Worm (Caenorhabditis elegans): ENCODE results near the gene col-81.

The col-81 gene

ce11 chrII:11043546-11044192 is 30.1 kb upstream of the col-81 start:
- TF ChIP-seq snpc-4 (GFP tag; optimal IDR thresholded peaks at IDR 0.05), result no peak
- TF ChIP-seq snpc-4 (tag; optimal IDR thresholded peaks at IDR 0.05), result no peak
- TF ChIP-seq xnd-1 (tag; optimal IDR thresholded peaks at IDR 0.05), result peak; percentile 18
- TF ChIP-seq ceh-91 (GFP tag; IDR thresholded peaks at IDR 0.05), result no peak
- peak; percentile 60; the same call in 1 of the 2 replicates for TF ChIP-seq madf-6 (GFP tag; IDR thresholded peaks at IDR 0.05)
- TF ChIP-seq madf-8 (GFP tag; conservative IDR thresholded peaks at IDR 0.05), result peak; percentile 63
- no peak for TF ChIP-seq bed-2 (GFP tag; IDR thresholded peaks at IDR 0.05)
- TF ChIP-seq lsl-1 (GFP tag; optimal IDR thresholded peaks at IDR 0.05), result peak; percentile 63

- TF ChIP-seq attf-6 (GFP tag; IDR thresholded peaks at IDR 0.05) (no peak), hmg-1.2 (GFP tag; IDR thresholded peaks at IDR 0.05) (peak; percentile 56), ceh-58 (GFP tag; IDR thresholded peaks at IDR 0.05) (no peak), die-1 (tag; optimal IDR thresholded peaks at IDR 0.05) (no peak), Y53F4B.3 (GFP tag; IDR thresholded peaks at IDR 0.05) (no peak), F10E7.11 (tag; optimal IDR thresholded peaks at IDR 0.05) (no peak), hlh-26 (GFP tag; conservative IDR thresholded peaks at IDR 0.05) (no peak), ztf-28 (GFP tag; IDR thresholded peaks at IDR 0.05) (no peak), repo-1 (tag; optimal IDR thresholded peaks at IDR 0.05) (no peak), F55B11.4 (tag; optimal IDR thresholded peaks at IDR 0.05; ENCODE audit: borderline replicate concordance, insufficient read depth) (no peak), F23B12.7 (tag; optimal IDR thresholded peaks at IDR 0.05; ENCODE audit: insufficient read depth) (peak; percentile 29), ceh-100 (GFP tag; IDR thresholded peaks at IDR 0.05) (no peak; the same call in 1 of the 2 replicates), madf-10 (tag; optimal IDR thresholded peaks at IDR 0.05) (peak; percentile 26), rcor-1 (GFP tag; IDR thresholded peaks at IDR 0.05) (peak; percentile 23; the same call in 1 of the 2 replicates), hsf-1 (GFP tag; IDR thresholded peaks at IDR 0.05) (no peak), F39B2.1 (GFP tag; IDR thresholded peaks at IDR 0.05) (no peak), hmg-20 (GFP tag; IDR thresholded peaks at IDR 0.05) (no peak), bed-2 (GFP tag; IDR thresholded peaks at IDR 0.05) (no peak), ztf-3 (GFP tag; optimal IDR thresholded peaks at IDR 0.05) (no peak), snpc-1.1 (tag; optimal IDR thresholded peaks at IDR 0.05; ENCODE audit: insufficient read depth) (no peak), snpc-3.4 (tag; optimal IDR thresholded peaks at IDR 0.05) (no peak), xnd-1 (tag; optimal IDR thresholded peaks at IDR 0.05) (no peak), Y53G8AR.9 (GFP tag; conservative IDR thresholded peaks at IDR 0.05) (0 out of 2 replicates have a peak, but pooled peaks have one; percentile 50), attf-3 (GFP tag; conservative IDR thresholded peaks at IDR 0.05) (no peak), sptf-2 (GFP tag; optimal IDR thresholded peaks at IDR 0.05) (no peak), let-607 (tag; optimal IDR thresholded peaks at IDR 0.05) (peak; percentile 9 to 14), D2030.7 (GFP tag; IDR thresholded peaks at IDR 0.05) (no peak), dpff-1 (tag; optimal IDR thresholded peaks at IDR 0.05) (no peak), egl-18 (GFP tag; IDR thresholded peaks at IDR 0.05) (no peak), F52B5.7 (tag; optimal IDR thresholded peaks at IDR 0.05) (no peak), F22D6.2 (tag; optimal IDR thresholded peaks at IDR 0.05) (no peak), K11D2.4 (GFP tag; IDR thresholded peaks at IDR 0.05) (0 out of 2 replicates have a peak, but pooled peaks have one; percentile 40), mes-4 (tag; optimal IDR thresholded peaks at IDR 0.05) (no peak), sdz-38 (tag; optimal IDR thresholded peaks at IDR 0.05) (no peak), aptf-2 (GFP tag; conservative IDR thresholded peaks at IDR 0.05) (no peak), lir-1 (GFP tag; conservative IDR thresholded peaks at IDR 0.05) (0 out of 2 replicates have a peak, but pooled peaks have one; percentile 24), nfya-1 (tag; optimal IDR thresholded peaks at IDR 0.05; ENCODE audit: borderline replicate concordance, insufficient read depth) (no peak), cebp-2 (GFP tag; IDR thresholded peaks at IDR 0.05) (no peak), let-526 (GFP tag; IDR thresholded peaks at IDR 0.05) (no peak)
Observed at ce11 chrII:11042878-11043331, 29.3 kb upstream of the col-81 start.
